Fruit fly (Drosophila melanogaster) whole organism, embryonic: ENCODE data around the gene TotM.

ENCODE experiments used
- Ada2b ChIP-seq: fragments of 200-800 bp; sonication (Bioruptor generic); IDR thresholded peaks from 2 replicates; pipeline ENCODE4 v1.3.6; 2022; ENCODE audit warnings: missing biosample characterization, missing genetic modification characterization
- B-H2 ChIP-seq: fragments of 200-800 bp; sonication (Bioruptor generic); optimal IDR thresholded peaks from 2 replicates; lab custom pipeline; 2018; ENCODE audit warnings: missing biosample characterization, mild to moderate bottlenecking, missing genetic modification characterization
- CG10366 ChIP-seq: fragments of 200-800 bp; sonication (Bioruptor generic); IDR thresholded peaks from 2 replicates; pipeline ENCODE4 v1.3.6; 2022; ENCODE audit warnings: missing biosample characterization, missing genetic modification characterization
- CG11504 ChIP-seq: fragments of 200-800 bp; sonication (Bioruptor generic); optimal IDR thresholded peaks from 3 replicates; lab custom pipeline; 2019; ENCODE audit warnings: missing biosample characterization, mild to moderate bottlenecking, missing genetic modification characterization, moderate library complexity
- CG12104 ChIP-seq: fragments of 200-800 bp; sonication (Bioruptor generic); optimal IDR thresholded peaks from 3 replicates; lab custom pipeline; 2016; ENCODE audit warnings: missing biosample characterization, missing genetic modification characterization
- CG12236 ChIP-seq: fragments of 200-800 bp; sonication (Bioruptor generic); optimal IDR thresholded peaks from 2 replicates; lab custom pipeline; 2016; ENCODE audit warnings: missing biosample characterization, missing genetic modification characterization
- CG12744 ChIP-seq: fragments of 200-800 bp; sonication (Bioruptor generic); optimal IDR thresholded peaks from 2 replicates; lab custom pipeline; 2016; ENCODE audit warnings: missing biosample characterization, missing genetic modification characterization
- CG13123 ChIP-seq: fragments of 200-800 bp; sonication (Bioruptor generic); optimal IDR thresholded peaks from 2 replicates; lab custom pipeline; 2016; ENCODE audit warnings: missing biosample characterization, missing genetic modification characterization
- CG13894 ChIP-seq: fragments of 200-800 bp; sonication (Bioruptor generic); optimal IDR thresholded peaks from 3 replicates; lab custom pipeline; 2018; ENCODE audit warnings: missing biosample characterization, mild to moderate bottlenecking, missing genetic modification characterization, moderate library complexity
- CG14050 ChIP-seq: fragments of 200-800 bp; sonication (Bioruptor generic); IDR thresholded peaks from 3 replicates; pipeline ENCODE4 v1.3.6; 2022; ENCODE audit warnings: missing biosample characterization, missing genetic modification characterization
- CG15269 ChIP-seq: fragments of 200-800 bp; sonication (Bioruptor generic); optimal IDR thresholded peaks from 2 replicates; lab custom pipeline; 2018; ENCODE audit warnings: missing biosample characterization, mild to moderate bottlenecking, missing genetic modification characterization, moderate library complexity
- CG15514 ChIP-seq: fragments of 200-800 bp; sonication (Bioruptor generic); optimal IDR thresholded peaks from 3 replicates; lab custom pipeline; 2017; ENCODE audit warnings: missing biosample characterization, missing genetic modification characterization, mild to moderate bottlenecking, moderate library complexity, missing genetic modification reagents
- CG1602 ChIP-seq: fragments of 200-800 bp; sonication (Bioruptor generic); optimal IDR thresholded peaks from 3 replicates; lab custom pipeline; 2016; ENCODE audit warnings: missing biosample characterization, missing genetic modification characterization
- CG17829 ChIP-seq: fragments of 200-800 bp; optimal IDR thresholded peaks from 2 replicates; lab custom pipeline; 2019; ENCODE audit warnings: missing biosample characterization, mild to moderate bottlenecking, missing genetic modification characterization, moderate library complexity
- CG2120 ChIP-seq: fragments of 200-800 bp; sonication (Bioruptor generic); optimal IDR thresholded peaks from 3 replicates; lab custom pipeline; 2016; ENCODE audit warnings: missing biosample characterization, missing genetic modification characterization
- CG42726 ChIP-seq: fragments of 200-800 bp; sonication (Bioruptor generic); IDR thresholded peaks from 2 replicates; pipeline ENCODE4 v1.3.6; 2022; ENCODE audit warnings: missing biosample characterization, missing genetic modification characterization; ENCODE audit not compliant: partially characterized antibody
- CG4328 ChIP-seq: fragments of 200-800 bp; sonication (Bioruptor generic); optimal IDR thresholded peaks from 3 replicates; lab custom pipeline; 2017; ENCODE audit warnings: missing biosample characterization, missing genetic modification reagents, missing genetic modification characterization
- CG5245 ChIP-seq: fragments of 200-800 bp; sonication (Bioruptor generic); optimal IDR thresholded peaks from 3 replicates; lab custom pipeline; 2016; ENCODE audit warnings: missing biosample characterization, missing genetic modification characterization
- CG6254 ChIP-seq: fragments of 200-800 bp; sonication (Bioruptor generic); optimal IDR thresholded peaks from 3 replicates; lab custom pipeline; 2017; ENCODE audit warnings: mild to moderate bottlenecking, missing biosample characterization, missing genetic modification reagents, missing genetic modification characterization
- CG6791 ChIP-seq: fragments of 200-800 bp; sonication (Bioruptor generic); IDR thresholded peaks from 3 replicates; pipeline ENCODE4 v1.3.6; 2022; ENCODE audit warnings: missing biosample characterization, missing genetic modification characterization; ENCODE audit not compliant: partially characterized antibody
- CG7556 ChIP-seq: fragments of 200-800 bp; sonication (Bioruptor generic); optimal IDR thresholded peaks from 2 replicates; lab custom pipeline; 2017; ENCODE audit warnings: missing biosample characterization, mild to moderate bottlenecking, missing genetic modification characterization
- CG7786 ChIP-seq: fragments of 200-800 bp; sonication (Bioruptor generic); optimal IDR thresholded peaks from 2 replicates; lab custom pipeline; 2016; ENCODE audit warnings: missing biosample characterization, missing genetic modification characterization
- CG7928 ChIP-seq: fragments of 200-800 bp; sonication (Bioruptor generic); optimal IDR thresholded peaks from 2 replicates; lab custom pipeline; 2017; ENCODE audit warnings: missing biosample characterization, mild to moderate bottlenecking, missing genetic modification characterization
- CG8089 ChIP-seq: fragments of 200-800 bp; sonication (Bioruptor generic); optimal IDR thresholded peaks from 3 replicates; lab custom pipeline; 2016; ENCODE audit warnings: missing biosample characterization, missing genetic modification characterization
- CG8478 ChIP-seq: fragments of >200 bp; optimal IDR thresholded peaks from 2 replicates; lab custom pipeline; 2018
- CG9797 ChIP-seq: fragments of 200-800 bp; sonication (Bioruptor generic); optimal IDR thresholded peaks from 3 replicates; lab custom pipeline; 2018; ENCODE audit warnings: missing biosample characterization, mild to moderate bottlenecking, missing genetic modification characterization
- CoRest ChIP-seq: fragments of 200-800 bp; sonication (Bioruptor generic); optimal IDR thresholded peaks from 3 replicates; lab custom pipeline; 2018; ENCODE audit warnings: missing biosample characterization, mild to moderate bottlenecking, missing genetic modification characterization, moderate library complexity
- HLH4C ChIP-seq: fragments of 200-800 bp; sonication (Bioruptor generic); IDR thresholded peaks from 3 replicates; pipeline ENCODE4 v1.3.6; 2022; ENCODE audit warnings: missing biosample characterization, missing genetic modification characterization; ENCODE audit not compliant: partially characterized antibody
- NFAT ChIP-seq: fragments of 200-800 bp; sonication (Bioruptor generic); IDR thresholded peaks from 2 replicates; pipeline ENCODE4 v1.3.6; 2022; ENCODE audit warnings: missing biosample characterization, missing genetic modification characterization
- Neu2 ChIP-seq: fragments of 200-800 bp; sonication (Bioruptor generic); optimal IDR thresholded peaks from 3 replicates; lab custom pipeline; 2016; ENCODE audit warnings: missing biosample characterization, missing genetic modification characterization, borderline replicate concordance
- Oaz ChIP-seq: fragments of 200-800 bp; sonication (Bioruptor generic); IDR thresholded peaks from 2 replicates; pipeline ENCODE4 v1.3.6; 2022; ENCODE audit warnings: missing biosample characterization, missing genetic modification characterization
- Six4 ChIP-seq: fragments of 200-800 bp; sonication (Bioruptor generic); optimal IDR thresholded peaks from 2 replicates; lab custom pipeline; 2016; ENCODE audit warnings: missing biosample characterization, missing genetic modification characterization
- Stat92E ChIP-seq, 3 experiments: fragments of >200 bp in 2 of 3; fragments of 200-800 bp in 1 of 3; sonication (Bioruptor generic) in 1 of 3; optimal IDR thresholded peaks; 2 replicates each; lab custom pipeline; 2017 to 2019; ENCODE audit warnings: missing biosample characterization in 3 of 3, missing genetic modification characterization in 3 of 3, mild to moderate bottlenecking in 1 of 3, moderate library complexity in 1 of 3
- ab ChIP-seq: fragments of 200-800 bp; sonication (Bioruptor generic); optimal IDR thresholded peaks from 2 replicates; lab custom pipeline; 2016; ENCODE audit warnings: missing biosample characterization, missing genetic modification characterization
- ara ChIP-seq: fragments of 200-800 bp; sonication (Bioruptor generic); IDR thresholded peaks from 2 replicates; pipeline ENCODE4 v1.3.6; 2022; ENCODE audit warnings: missing biosample characterization, missing genetic modification characterization
- ase ChIP-seq: fragments of 200-800 bp; sonication (Bioruptor generic); IDR thresholded peaks from 3 replicates; pipeline ENCODE4 v1.3.6; 2022; ENCODE audit warnings: missing biosample characterization, missing genetic modification characterization
- ewg ChIP-seq: fragments of 200-800 bp; sonication (Bioruptor generic); optimal IDR thresholded peaks from 3 replicates; lab custom pipeline; 2017; ENCODE audit warnings: mild to moderate bottlenecking, missing biosample characterization, missing genetic modification reagents, missing genetic modification characterization
- eyg ChIP-seq: fragments of 200-800 bp; sonication (Bioruptor generic); optimal IDR thresholded peaks from 3 replicates; lab custom pipeline; 2016; ENCODE audit warnings: missing biosample characterization, missing genetic modification characterization
- fd64A ChIP-seq: fragments of 200-800 bp; sonication (Bioruptor generic); optimal IDR thresholded peaks from 3 replicates; lab custom pipeline; 2018; ENCODE audit warnings: missing biosample characterization, mild to moderate bottlenecking, missing genetic modification characterization
- fru ChIP-seq: fragments of >200 bp; optimal IDR thresholded peaks from 2 replicates; lab custom pipeline; 2017
- grn ChIP-seq: fragments of 200-800 bp; sonication (Bioruptor generic); optimal IDR thresholded peaks from 3 replicates; lab custom pipeline; 2017; ENCODE audit warnings: missing biosample characterization, missing genetic modification characterization
- gt ChIP-seq: fragments of 200-800 bp; sonication (Bioruptor generic); IDR thresholded peaks from 2 replicates; pipeline ENCODE4 v1.3.6; 2022; ENCODE audit warnings: missing biosample characterization, missing genetic modification characterization
- maf-S ChIP-seq: fragments of 200-800 bp; sonication (Bioruptor generic); optimal IDR thresholded peaks from 2 replicates; lab custom pipeline; 2016; ENCODE audit warnings: missing biosample characterization, missing genetic modification characterization
- pnt ChIP-seq: fragments of 200-800 bp; sonication (Bioruptor generic); optimal IDR thresholded peaks from 3 replicates; lab custom pipeline; 2016; ENCODE audit warnings: missing biosample characterization, missing genetic modification characterization
- rib ChIP-seq: fragments of 200-800 bp; sonication (Bioruptor generic); IDR thresholded peaks from 2 replicates; pipeline ENCODE4 v1.3.6; 2022; ENCODE audit warnings: missing biosample characterization, missing genetic modification characterization
- sqz ChIP-seq: fragments of 200-800 bp; sonication (Bioruptor generic); optimal IDR thresholded peaks from 3 replicates; lab custom pipeline; 2018; ENCODE audit warnings: missing biosample characterization, mild to moderate bottlenecking, missing genetic modification characterization
- sr ChIP-seq: fragments of 200-800 bp; sonication (Bioruptor generic); IDR thresholded peaks from 3 replicates; pipeline ENCODE4 v1.3.6; 2022; ENCODE audit warnings: missing biosample characterization, missing genetic modification characterization
- stwl ChIP-seq: fragments of 200-800 bp; sonication (Bioruptor generic); optimal IDR thresholded peaks from 3 replicates; lab custom pipeline; 2018; ENCODE audit warnings: missing biosample characterization, mild to moderate bottlenecking, missing genetic modification characterization, moderate library complexity
- tio ChIP-seq: fragments of 200-800 bp; sonication (Bioruptor generic); optimal IDR thresholded peaks from 2 replicates; lab custom pipeline; 2017; ENCODE audit warnings: missing biosample characterization, missing genetic modification characterization, inconsistent platforms
- tll ChIP-seq, 2 experiments: fragments of 200-800 bp in 1 of 2; fragments of >200 bp in 1 of 2; sonication (Bioruptor generic) in 1 of 2; optimal IDR thresholded peaks; 2 replicates each; lab custom pipeline; 2017 to 2019; ENCODE audit warnings: missing biosample characterization in 2 of 2, missing genetic modification characterization in 2 of 2, mild to moderate bottlenecking in 1 of 2, moderate library complexity in 1 of 2
- vvl ChIP-seq: fragments of 200-800 bp; sonication (Bioruptor generic); IDR thresholded peaks from 2 replicates; pipeline ENCODE4 v1.3.6; 2022; ENCODE audit warnings: missing biosample characterization, missing genetic modification characterization

Gene TotM

DNA sequence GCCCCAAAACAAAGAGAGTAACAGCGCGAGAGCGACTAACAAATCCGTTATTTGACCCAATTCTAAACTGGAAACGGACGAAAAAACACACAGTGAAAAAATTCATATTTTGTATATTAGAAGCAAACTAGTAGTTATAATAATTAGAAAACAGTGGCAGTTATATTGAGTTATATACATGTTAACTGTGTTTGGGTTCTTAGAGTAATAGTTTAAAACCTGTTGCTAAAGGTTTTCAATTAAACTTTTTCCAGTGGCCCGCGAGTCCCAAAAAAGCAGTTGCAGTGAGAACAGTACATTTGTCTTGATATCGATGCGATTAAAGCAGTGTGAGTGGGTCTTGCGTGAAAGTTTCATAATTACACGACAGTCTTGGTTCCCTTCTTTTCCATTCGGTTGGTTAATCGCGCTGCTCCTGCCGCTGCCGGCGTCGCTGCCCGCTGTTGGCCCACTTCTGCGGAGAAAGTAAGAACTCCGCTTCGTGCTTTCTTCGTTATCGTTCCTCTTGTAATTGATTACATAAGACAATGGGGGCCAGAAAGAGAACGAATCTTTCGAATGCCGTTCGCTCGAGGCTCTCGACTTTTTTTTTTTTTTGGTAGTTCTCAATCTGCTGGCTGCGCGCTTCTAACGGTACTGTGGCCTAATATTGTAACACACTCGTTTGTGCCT lies 32.2 kb upstream of the TotM start (continued):
- no peak for TF ChIP-seq Six4
- TF ChIP-seq CG7928 (GFP tag; lab: Kevin White, UChicago), result no peak
- TF ChIP-seq tll (GFP tag; optimal IDR thresholded peaks at IDR 0.05; lab: Kevin White, UChicago), result no peak
- no peak for TF ChIP-seq CG13123 (GFP tag; lab: Kevin White, UChicago)
- TF ChIP-seq NFAT (GFP tag; lab: Robert Waterston, UW), result no peak
- TF ChIP-seq CG12744 (GFP tag; lab: Kevin White, UChicago), result no peak
- no peak for TF ChIP-seq CG4328
- no peak for TF ChIP-seq CG15514
- TF ChIP-seq sqz, result no peak
- peak; percentile 56 for TF ChIP-seq CG6254 (GFP tag; lab: Kevin White, UChicago)
- TF ChIP-seq gt (GFP tag; lab: Robert Waterston, UW), result no peak
- TF ChIP-seq eyg (GFP tag; lab: Kevin White, UChicago), result no peak
- TF ChIP-seq CG15269 (tag; lab: Kevin White, UChicago), result no peak
- no peak for TF ChIP-seq CG14050 (GFP tag; lab: Robert Waterston, UW)
- no peak for TF ChIP-seq Ada2b
- TF ChIP-seq CG7786 (GFP tag; lab: Kevin White, UChicago), result peak; percentile 8
- TF ChIP-seq CG12104 (GFP tag; lab: Kevin White, UChicago), result peak; percentile 20
- peak; percentile 26 for TF ChIP-seq pnt
- peak; percentile 23; the same call in 1 of the 2 replicates for TF ChIP-seq CG10366
- TF ChIP-seq CG12236, result no peak
- no peak for TF ChIP-seq Stat92E (GFP tag; optimal IDR thresholded peaks at IDR 0.05; lab: Kevin White, UChicago)
- TF ChIP-seq rib, result no peak
- TF ChIP-seq vvl (GFP tag; lab: Robert Waterston, UW), result no peak
- TF ChIP-seq stwl (tag; lab: Kevin White, UChicago), result no peak
- TF ChIP-seq CG11504 (tag; lab: Kevin White, UChicago), result peak; percentile 43
- TF ChIP-seq fd64A, result no peak
- peak; percentile 19 for TF ChIP-seq CG7556 (GFP tag; lab: Kevin White, UChicago)
- no peak for TF ChIP-seq maf-S (GFP tag; lab: Kevin White, UChicago)
- no peak for TF ChIP-seq grn (GFP tag; lab: Kevin White, UChicago)
- no peak for TF ChIP-seq CG2120
- no peak for TF ChIP-seq CG6791 (GFP tag; lab: Robert Waterston, UW)
- TF ChIP-seq fru (lab: Kevin White, UChicago), result no peak
- no peak for TF ChIP-seq B-H2 (GFP tag; lab: Kevin White, UChicago)
- TF ChIP-seq CG8089 (GFP tag; lab: Kevin White, UChicago), result peak; percentile 27
- TF ChIP-seq CG17829 (tag; lab: Kevin White, UChicago), result peak; percentile 35
- TF ChIP-seq Oaz (GFP tag; lab: Robert Waterston, UW), result no peak
- TF ChIP-seq ase (GFP tag; lab: Robert Waterston, UW), result 0 out of 3 replicates have a peak, but pooled peaks have one; percentile 6
- peak; percentile 27 for TF ChIP-seq CoRest (tag; lab: Kevin White, UChicago)
- no peak for TF ChIP-seq ara (GFP tag; lab: Robert Waterston, UW)
- no peak for TF ChIP-seq tio (GFP tag; lab: Kevin White, UChicago)
- TF ChIP-seq CG9797 (GFP tag; lab: Kevin White, UChicago), result no peak
- TF ChIP-seq HLH4C, result no peak
- no peak for TF ChIP-seq Neu2
- no peak for TF ChIP-seq CG8478 (lab: Kevin White, UChicago)
- no peak for TF ChIP-seq CG13894 (tag; lab: Kevin White, UChicago)
- TF ChIP-seq CG1602, result peak; percentile 19
- peak; percentile 54 for TF ChIP-seq ewg (GFP tag; lab: Kevin White, UChicago)
- no peak for TF ChIP-seq ab (GFP tag; lab: Kevin White, UChicago)
- TF ChIP-seq CG5245 (GFP tag; lab: Kevin White, UChicago), result no peak
- TF ChIP-seq CG42726, result no peak
- no peak; the same call in 2 of the 3 replicates for TF ChIP-seq sr (GFP tag; lab: Robert Waterston, UW)
